Worm (Caenorhabditis elegans): ENCODE measurements around the gene R10D12.10.

R10D12.10 gene

ce11 chrV:13958247-13958646 is at the start of gene R10D12.10:
Gene R10D12.10, minus strand, starts transcription at chrV:13958347.
- TF ChIP-seq snpc-4 (tag; optimal IDR thresholded peaks at IDR 0.05): no peak
- TF ChIP-seq ztf-11 (tag; optimal IDR thresholded peaks at IDR 0.05): no peak
- no peak for TF ChIP-seq nhr-25 (tag; optimal IDR thresholded peaks at IDR 0.05)
- no peak for TF ChIP-seq skn-1 (tag; optimal IDR thresholded peaks at IDR 0.05)
- TF ChIP-seq fkh-2 (tag; optimal IDR thresholded peaks at IDR 0.05): no peak
- TF ChIP-seq ceh-9 (tag; optimal IDR thresholded peaks at IDR 0.05): no peak
- TF ChIP-seq nhr-77 (tag; optimal IDR thresholded peaks at IDR 0.05): no peak
- no peak for TF ChIP-seq unc-39 (tag; optimal IDR thresholded peaks at IDR 0.05)

- no peak for TF ChIP-seq zag-1 (tag; optimal IDR thresholded peaks at IDR 0.05)
- no peak for TF ChIP-seq nhr-77 (tag; optimal IDR thresholded peaks at IDR 0.05)
- TF ChIP-seq aly-2 (tag; optimal IDR thresholded peaks at IDR 0.05): no peak
- no peak for TF ChIP-seq R02D3.7 (tag; optimal IDR thresholded peaks at IDR 0.05)
- peak; percentile 70 for TF ChIP-seq nfya-1 (tag; optimal IDR thresholded peaks at IDR 0.05; ENCODE audit: insufficient read depth)
- peak; percentile 62 for TF ChIP-seq hmg-11 (tag; optimal IDR thresholded peaks at IDR 0.05)
- TF ChIP-seq egl-5 (tag; optimal IDR thresholded peaks at IDR 0.05): no peak
- TF ChIP-seq elt-3 (tag; optimal IDR thresholded peaks at IDR 0.05): no peak
- no peak for TF ChIP-seq ama-1 (optimal IDR thresholded peaks at IDR 0.05)
- TF ChIP-seq lin-15B (tag; optimal IDR thresholded peaks at IDR 0.05): peak; percentile 19
- TF ChIP-seq lin-39 (tag; optimal IDR thresholded peaks at IDR 0.05): peak; percentile 4
- no peak for TF ChIP-seq elt-1 (tag; optimal IDR thresholded peaks at IDR 0.05)
- no peak for TF ChIP-seq jun-1 (tag; optimal IDR thresholded peaks at IDR 0.05)
- TF ChIP-seq fkh-10 (GFP tag; optimal IDR thresholded peaks at IDR 0.05): no peak
- no peak for TF ChIP-seq nhr-76 (tag; optimal IDR thresholded peaks at IDR 0.05)
- no peak for TF ChIP-seq nhr-28 (tag; optimal IDR thresholded peaks at IDR 0.05)
Measured at ce11 chrV:14006819-14007218, 48.7 kb upstream of the R10D12.10 start.

- TF ChIP-seq ceh-28 (tag; optimal IDR thresholded peaks at IDR 0.05) (no peak), ztf-4 (tag; optimal IDR thresholded peaks at IDR 0.05) (no peak), zag-1 (tag; optimal IDR thresholded peaks at IDR 0.05) (no peak), mml-1 (tag; optimal IDR thresholded peaks at IDR 0.05) (no peak), nhr-12 (tag; optimal IDR thresholded peaks at IDR 0.05) (no peak), elt-2 (tag; optimal IDR thresholded peaks at IDR 0.05) (no peak), aly-2 (tag; optimal IDR thresholded peaks at IDR 0.05) (no peak), hmg-11 (tag; optimal IDR thresholded peaks at IDR 0.05) (no peak)
Measured at ce11 chrV:14005812-14006211, 47.7 kb upstream of the R10D12.10 start, which contains the start of gene ric-7. Gene ric-7, minus strand, starts transcription at chrV:14005912.

- peak; percentile 26 for TF ChIP-seq lin-39 (tag; optimal IDR thresholded peaks at IDR 0.05)
- no peak for TF ChIP-seq nhr-23 (tag; optimal IDR thresholded peaks at IDR 0.05)
- peak; percentile 66 for TF ChIP-seq fkh-10 (GFP tag; optimal IDR thresholded peaks at IDR 0.05)
- TF ChIP-seq nfya-1 (tag; optimal IDR thresholded peaks at IDR 0.05; ENCODE audit: insufficient read depth): peak; percentile 14
- peak; percentile 50 for TF ChIP-seq egl-5 (tag; optimal IDR thresholded peaks at IDR 0.05)
Measured at ce11 chrV:14004342-14004741, 46.2 kb upstream of the R10D12.10 start.

ce11 chrV:14003587-14004156 is 45.5 kb upstream of the R10D12.10 start:
- TF ChIP-seq nfya-1 (tag; optimal IDR thresholded peaks at IDR 0.05; ENCODE audit: insufficient read depth) (peak; percentile 29), nhr-25 (tag; optimal IDR thresholded peaks at IDR 0.05) (no peak), zag-1 (tag; optimal IDR thresholded peaks at IDR 0.05) (no peak), snpc-4 (tag; optimal IDR thresholded peaks at IDR 0.05) (peak; percentile 0), hmg-11 (tag; optimal IDR thresholded peaks at IDR 0.05) (peak; percentile 8), nhr-237 (tag; optimal IDR thresholded peaks at IDR 0.05) (no peak), lin-15B (tag; optimal IDR thresholded peaks at IDR 0.05) (no peak), egl-5 (tag; optimal IDR thresholded peaks at IDR 0.05) (peak; percentile 53), fkh-10 (GFP tag; optimal IDR thresholded peaks at IDR 0.05) (no peak)

- no peak for TF ChIP-seq egl-27 (tag; optimal IDR thresholded peaks at IDR 0.05)
- no peak for TF ChIP-seq jun-1 (tag; optimal IDR thresholded peaks at IDR 0.05)
- no peak for TF ChIP-seq ceh-28 (tag; optimal IDR thresholded peaks at IDR 0.05)
- no peak for TF ChIP-seq unc-39 (tag; optimal IDR thresholded peaks at IDR 0.05)
- TF ChIP-seq mml-1 (tag; optimal IDR thresholded peaks at IDR 0.05): no peak
- no peak for TF ChIP-seq zag-1 (tag; optimal IDR thresholded peaks at IDR 0.05)
- no peak for TF ChIP-seq nhr-237 (tag; optimal IDR thresholded peaks at IDR 0.05)
- TF ChIP-seq tbx-2 (tag; optimal IDR thresholded peaks at IDR 0.05): no peak
- peak; percentile 43 for TF ChIP-seq pha-4 (tag; optimal IDR thresholded peaks at IDR 0.05)
- no peak for TF ChIP-seq lin-39 (tag; optimal IDR thresholded peaks at IDR 0.05)
- TF ChIP-seq ceh-9 (tag; optimal IDR thresholded peaks at IDR 0.05): no peak
- TF ChIP-seq sea-2 (GFP tag; optimal IDR thresholded peaks at IDR 0.05): no peak
- TF ChIP-seq nhr-25 (tag; optimal IDR thresholded peaks at IDR 0.05): peak; percentile 35
- TF ChIP-seq nhr-67 (tag; optimal IDR thresholded peaks at IDR 0.05): no peak
- peak; percentile 21 for TF ChIP-seq pqm-1 (tag; optimal IDR thresholded peaks at IDR 0.05)
- no peak for TF ChIP-seq mdl-1 (tag; optimal IDR thresholded peaks at IDR 0.05)
Measured at ce11 chrV:14002402-14002801, 44.3 kb upstream of the R10D12.10 start.
